Fruit fly (Drosophila melanogaster): ENCODE results near the gene Gr93c.

Gene Gr93c

dm6 chr3R:21838505-21838956 lies 6.5 kb downstream of the Gr93c start (continued):
- no peak for TF ChIP-seq Scr (GFP tag; IDR thresholded peaks at IDR 0.05; ENCODE audit: partially characterized antibody)
- no peak for TF ChIP-seq scrt (GFP tag; optimal IDR thresholded peaks at IDR 0.05)
- TF ChIP-seq Aef1 (GFP tag; IDR thresholded peaks at IDR 0.05), result no peak
- TF ChIP-seq btn (GFP tag; optimal IDR thresholded peaks at IDR 0.05), result no peak
- peak; percentile 40; the same call in 1 of the 3 replicates for TF ChIP-seq dysf (GFP tag; IDR thresholded peaks at IDR 0.05)
- peak; percentile 15 for TF ChIP-seq CG12391 (tag; optimal IDR thresholded peaks at IDR 0.05)
- TF ChIP-seq CG7987 (GFP tag; optimal IDR thresholded peaks at IDR 0.05), result no peak
- TF ChIP-seq ssp (GFP tag; IDR thresholded peaks at IDR 0.05), result no peak
- no peak for TF ChIP-seq CG7271 (tag; optimal IDR thresholded peaks at IDR 0.05)
- TF ChIP-seq Opbp (GFP tag; IDR thresholded peaks at IDR 0.05; ENCODE audit: partially characterized antibody), result no peak
- TF ChIP-seq CG14667 (GFP tag; IDR thresholded peaks at IDR 0.05), result no peak
- TF ChIP-seq sens (GFP tag), result peak; percentile 90
- peak; percentile 8 for TF ChIP-seq Myb (GFP tag; optimal IDR thresholded peaks at IDR 0.05)
- TF ChIP-seq lov (optimal IDR thresholded peaks at IDR 0.05), result no peak
- TF ChIP-seq lov (GFP tag; IDR thresholded peaks at IDR 0.05), result no peak
- no peak for TF ChIP-seq twi (tag; optimal IDR thresholded peaks at IDR 0.05)
- TF ChIP-seq ash1 (GFP tag; optimal IDR thresholded peaks at IDR 0.05), result no peak
- peak; percentile 73 for TF ChIP-seq Ets65A (GFP tag)
- no peak for TF ChIP-seq wek (GFP tag; optimal IDR thresholded peaks at IDR 0.05)
- TF ChIP-seq Bgb (GFP tag; IDR thresholded peaks at IDR 0.05; ENCODE audit: partially characterized antibody), result no peak
- TF ChIP-seq tgo (GFP tag; IDR thresholded peaks at IDR 0.05), result no peak
- TF ChIP-seq fd3F (GFP tag; optimal IDR thresholded peaks at IDR 0.05), result no peak
- no peak for TF ChIP-seq Dad (GFP tag; optimal IDR thresholded peaks at IDR 0.05)
- peak; percentile 2 for TF ChIP-seq Chrac-16 (GFP tag; optimal IDR thresholded peaks at IDR 0.05)
- peak; percentile 60 for TF ChIP-seq gem (tag; optimal IDR thresholded peaks at IDR 0.05)
- TF ChIP-seq CG17385 (GFP tag; optimal IDR thresholded peaks at IDR 0.05), result peak; percentile 3
- TF ChIP-seq inv (GFP tag; IDR thresholded peaks at IDR 0.05; ENCODE audit: partially characterized antibody), result no peak
- TF ChIP-seq p53 (GFP tag; optimal IDR thresholded peaks at IDR 0.05), result no peak
- no peak for TF ChIP-seq CG2116 (GFP tag; optimal IDR thresholded peaks at IDR 0.05)
- no peak for TF ChIP-seq grn (GFP tag; optimal IDR thresholded peaks at IDR 0.05)
- no peak for TF ChIP-seq so (GFP tag; IDR thresholded peaks at IDR 0.05)
- TF ChIP-seq ATbp (GFP tag; optimal IDR thresholded peaks at IDR 0.05), result peak; percentile 13
- peak; percentile 19 for TF ChIP-seq lilli (GFP tag; optimal IDR thresholded peaks at IDR 0.05)
- TF ChIP-seq CG16863 (GFP tag; optimal IDR thresholded peaks at IDR 0.05), result peak; percentile 18
- TF ChIP-seq CG30403 (GFP tag; optimal IDR thresholded peaks at IDR 0.05), result peak; percentile 46
- peak; percentile 60 for TF ChIP-seq Sox102F (GFP tag; optimal IDR thresholded peaks at IDR 0.05)
- TF ChIP-seq Max (GFP tag; optimal IDR thresholded peaks at IDR 0.05), result no peak
- TF ChIP-seq CG2712 (tag; optimal IDR thresholded peaks at IDR 0.05), result peak; percentile 29
- TF ChIP-seq CG15269 (tag; optimal IDR thresholded peaks at IDR 0.05), result peak; percentile 36
- TF ChIP-seq peb (GFP tag; IDR thresholded peaks at IDR 0.05), result no peak
- no peak for TF ChIP-seq pros (GFP tag; optimal IDR thresholded peaks at IDR 0.05)
- TF ChIP-seq jumu (GFP tag; optimal IDR thresholded peaks at IDR 0.05), result peak; percentile 5
- TF ChIP-seq CG18764 (GFP tag; optimal IDR thresholded peaks at IDR 0.05), result no peak
- peak; percentile 9 for TF ChIP-seq CG4424 (GFP tag; optimal IDR thresholded peaks at IDR 0.05)
- TF ChIP-seq NfI (GFP tag; optimal IDR thresholded peaks at IDR 0.05), result no peak
- no peak for TF ChIP-seq usp (GFP tag; optimal IDR thresholded peaks at IDR 0.05)
- no peak for TF ChIP-seq hb (GFP tag; IDR thresholded peaks at IDR 0.05; ENCODE audit: partially characterized antibody)
- TF ChIP-seq ems (GFP tag; optimal IDR thresholded peaks at IDR 0.05), result no peak
- no peak for TF ChIP-seq fd64A (GFP tag; optimal IDR thresholded peaks at IDR 0.05)
- no peak for TF ChIP-seq Kr (GFP tag; optimal IDR thresholded peaks at IDR 0.05)
- TF ChIP-seq kay (GFP tag; optimal IDR thresholded peaks at IDR 0.05), result no peak
- TF ChIP-seq CG3847 (GFP tag; IDR thresholded peaks at IDR 0.05), result no peak

All from whole organism, embryonic.